Fruit fly (Drosophila melanogaster) Kc167 (cell line): Measurements from ENCODE around the gene Eig71Ec.

Experiments used
- Myc ChIP-seq: fragments of >200 bp; optimal IDR thresholded peaks from 2 replicates; lab custom pipeline; 2017; ENCODE audit warnings: missing external identifiers
- Sin3A ChIP-seq: fragments of >200 bp; optimal IDR thresholded peaks from 2 replicates; lab custom pipeline; 2018; ENCODE audit warnings: missing external identifiers
- psq ChIP-seq: fragments of >200 bp; optimal IDR thresholded peaks from 2 replicates; lab custom pipeline; 2017; ENCODE audit warnings: missing external identifiers

- TF ChIP-seq Sin3A (no peak), psq (lab: Kevin White, UChicago) (no peak), Myc (no peak)
These were observed 40.9 kb upstream of the Eig71Ec start for dm6 chr3L:15692794-15693532.
